Fruit fly (Drosophila melanogaster): ENCODE measurements around the gene CG15536.

Gene CG15536

DNA sequence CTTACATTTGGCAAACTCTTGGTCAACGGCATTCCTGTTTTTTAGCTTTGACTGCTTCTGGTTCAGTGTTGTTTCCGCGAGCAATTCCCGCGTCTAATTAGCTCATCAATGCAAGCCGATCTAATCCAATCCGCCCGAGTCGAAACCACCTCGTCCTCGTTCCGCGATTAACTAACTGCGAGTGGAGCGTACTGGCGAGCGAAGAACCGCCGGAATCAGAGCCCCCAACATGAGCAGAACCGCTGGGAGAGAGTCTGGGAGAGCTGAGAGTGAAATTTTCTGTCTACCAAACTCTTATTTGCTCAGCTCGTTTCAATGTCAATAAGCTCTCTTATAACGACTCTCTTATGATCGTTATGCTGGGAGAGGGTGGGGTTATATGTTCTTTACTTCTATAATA is 25.3 kb upstream of the CG15536 start (continued):
- TF ChIP-seq CG15336 (GFP tag; IDR thresholded peaks at IDR 0.05) = no peak; the same call in 1 of the 2 replicates
- no peak for TF ChIP-seq fd59A (GFP tag; optimal IDR thresholded peaks at IDR 0.05)
- no peak for TF ChIP-seq dac (GFP tag; optimal IDR thresholded peaks at IDR 0.05)
- TF ChIP-seq CG31627 (GFP tag; optimal IDR thresholded peaks at IDR 0.05) = peak; percentile 7
- TF ChIP-seq CG6808 (GFP tag; optimal IDR thresholded peaks at IDR 0.05) = peak; percentile 30
- TF ChIP-seq CG9139 (GFP tag; optimal IDR thresholded peaks at IDR 0.05) = peak; percentile 62
- peak; percentile 68 for TF ChIP-seq CG6163 (GFP tag; IDR thresholded peaks at IDR 0.05)

DNA sequence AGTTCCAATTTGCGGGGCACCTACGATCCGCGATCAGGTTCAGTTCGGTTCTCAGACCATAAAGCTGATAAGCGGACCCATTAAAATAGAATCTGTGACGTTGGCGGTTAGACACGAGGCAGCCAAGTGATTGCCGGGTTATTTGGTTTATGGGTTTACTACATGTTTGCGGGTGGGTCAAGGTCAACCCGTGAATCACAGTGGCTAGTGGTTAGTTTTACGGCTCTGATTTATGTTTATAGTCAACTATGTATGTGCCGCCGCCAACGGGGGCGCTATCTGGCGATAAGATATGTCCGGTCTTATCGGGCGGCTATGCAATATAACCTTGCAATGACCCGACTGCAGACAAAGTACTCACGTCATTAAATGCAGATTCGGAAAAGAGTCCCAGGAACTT is 24.5 kb upstream of the CG15536 start:
- TF ChIP-seq svp (GFP tag) (peak; percentile 83), CG11762 (GFP tag; optimal IDR thresholded peaks at IDR 0.05; ENCODE audit: insufficient read depth) (no peak)

DNA sequence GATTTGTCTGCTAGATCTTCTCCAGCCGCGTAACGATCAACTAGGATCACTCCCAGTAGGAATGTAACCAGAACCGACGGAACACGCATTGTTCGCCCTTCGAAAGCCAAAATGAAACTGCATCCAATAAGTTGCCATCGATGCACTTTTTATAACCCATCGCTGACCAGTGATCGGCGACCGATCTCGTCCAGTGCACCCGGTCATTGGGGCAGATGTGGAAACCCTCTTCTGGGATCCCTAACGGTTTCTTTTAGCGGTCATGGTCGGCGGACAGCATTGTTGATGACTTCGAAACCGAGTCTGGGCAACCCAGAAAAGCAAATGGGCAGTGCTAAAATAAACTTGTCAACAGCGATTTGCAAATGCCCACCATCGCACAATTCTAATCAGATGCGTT is 20.0 kb upstream of the CG15536 start, which contains the start of gene Osi23:
Gene Osi23, minus strand, starts transcription at position 101 of the 400 bp plus-strand sequence.
- TF ChIP-seq CG16779 (tag; optimal IDR thresholded peaks at IDR 0.05) = no peak
- TF ChIP-seq Hr38 (GFP tag; optimal IDR thresholded peaks at IDR 0.05) = no peak
- TF ChIP-seq CG31627 (GFP tag; optimal IDR thresholded peaks at IDR 0.05) = no peak
- TF ChIP-seq Gug (GFP tag; IDR thresholded peaks at IDR 0.05) = no peak
- no peak for TF ChIP-seq spab (GFP tag; optimal IDR thresholded peaks at IDR 0.05)
- TF ChIP-seq eg (GFP tag; IDR thresholded peaks at IDR 0.05) = no peak

DNA sequence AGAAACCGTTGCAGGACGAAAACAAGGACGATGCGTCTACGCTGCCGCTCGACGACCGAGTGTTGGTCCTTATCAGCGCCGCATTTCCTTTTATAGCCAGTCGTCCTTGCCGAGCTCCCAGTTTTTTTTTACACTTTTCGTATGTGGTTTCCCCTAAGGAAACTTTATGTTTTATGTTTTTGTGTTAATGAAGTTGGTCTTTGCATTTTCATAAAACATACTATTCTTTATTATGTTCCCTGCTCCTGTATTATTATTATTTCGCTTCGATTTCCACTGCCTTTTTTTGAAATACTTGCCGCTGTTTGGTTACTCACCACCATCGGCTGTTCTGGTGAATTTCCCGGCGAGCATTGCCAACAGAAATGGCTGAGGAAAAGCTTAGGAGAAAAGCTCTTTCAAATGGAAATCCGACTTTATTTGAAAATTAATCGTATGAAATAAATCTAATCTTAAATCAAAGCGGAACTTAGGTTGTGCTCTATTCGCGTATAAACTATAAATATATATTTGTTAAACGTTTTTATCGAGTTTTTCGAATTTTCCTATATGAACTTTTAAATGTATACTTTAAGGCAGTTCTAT is 18.7 kb upstream of the CG15536 start, which contains the start of gene CG15537:
Gene CG15537, minus strand, starts transcription at position 51 of the 585 bp plus-strand sequence.
- TF ChIP-seq salr (GFP tag; optimal IDR thresholded peaks at IDR 0.05) (no peak), svp (GFP tag) (peak; percentile 17), CG8632 (GFP tag; optimal IDR thresholded peaks at IDR 0.05) (no peak), CG11762 (GFP tag; optimal IDR thresholded peaks at IDR 0.05; ENCODE audit: insufficient read depth) (no peak), ss (GFP tag; optimal IDR thresholded peaks at IDR 0.05) (no peak), achi (GFP tag; optimal IDR thresholded peaks at IDR 0.05) (no peak)

DNA sequence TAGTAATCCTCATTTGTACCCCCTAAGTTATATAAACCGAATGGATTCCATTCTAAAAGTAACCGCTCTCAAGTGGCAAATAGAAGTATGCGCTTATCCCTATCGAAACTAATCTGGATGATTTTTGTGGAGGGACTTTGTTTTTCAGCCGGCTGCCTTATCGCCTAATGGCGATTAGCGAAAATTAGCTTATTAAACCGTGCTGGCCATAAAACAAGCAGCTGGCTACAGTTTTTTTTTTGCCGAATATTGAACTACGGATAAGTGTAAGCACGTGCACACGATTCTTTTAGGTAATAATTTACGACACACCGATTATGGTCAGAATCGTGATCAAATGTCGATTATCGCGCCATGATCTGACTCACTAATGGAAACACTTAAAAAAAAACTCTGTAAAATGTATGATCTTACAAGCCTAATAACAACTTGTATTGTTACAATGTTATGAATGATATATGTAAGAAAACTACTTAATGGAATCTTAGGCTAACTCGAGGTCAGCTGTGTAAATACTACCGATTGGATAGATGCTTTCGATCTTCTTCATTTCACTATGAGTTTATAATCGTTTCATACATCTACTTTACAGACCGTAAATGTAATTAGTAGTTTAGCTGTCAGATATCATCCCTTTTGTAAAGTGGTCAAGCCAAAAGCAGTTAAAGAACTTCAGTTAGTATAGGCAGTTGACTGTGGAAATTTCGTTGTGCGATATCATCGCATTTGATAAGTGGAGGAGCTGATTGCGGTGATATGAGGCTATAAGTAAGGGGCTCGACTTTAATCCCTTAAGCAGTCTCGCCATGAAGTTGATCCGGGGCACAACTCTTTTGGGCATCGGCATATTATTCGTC is 6.5 kb upstream of the CG15536 start, which contains the start of gene CG15534:
Gene CG15534, plus strand, starts transcription at position 807 of the 857 bp plus-strand sequence.
- TF ChIP-seq CG4318 (GFP tag; optimal IDR thresholded peaks at IDR 0.05) = no peak
- peak; percentile 24 for TF ChIP-seq vri (GFP tag; optimal IDR thresholded peaks at IDR 0.05)

DNA sequence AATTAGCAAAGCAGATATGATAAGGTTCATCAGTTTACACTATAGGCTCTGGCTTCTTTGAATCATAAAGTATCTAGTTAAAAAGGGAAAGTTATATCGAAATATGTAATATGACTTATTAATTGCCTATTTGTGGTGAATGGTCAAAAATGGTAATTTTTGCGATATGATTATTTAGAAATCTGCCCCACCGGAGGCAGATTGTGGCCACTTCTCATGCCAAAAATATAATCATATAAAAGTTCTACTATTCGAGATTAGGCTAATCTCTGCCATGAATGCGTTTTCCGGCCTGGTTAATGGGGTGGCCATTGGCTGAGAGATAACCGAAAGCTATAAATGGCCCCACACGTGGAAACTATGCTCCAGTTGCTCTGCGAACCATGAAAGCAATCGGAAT is 3.5 kb upstream of the CG15536 start, which contains the start of gene CG15533:
Gene CG15533, plus strand, starts transcription at position 362 of the 400 bp plus-strand sequence.
- TF ChIP-seq acj6 (GFP tag; optimal IDR thresholded peaks at IDR 0.05) = no peak
- no peak for TF ChIP-seq dac (GFP tag; optimal IDR thresholded peaks at IDR 0.05)
- TF ChIP-seq CG9139 (GFP tag; optimal IDR thresholded peaks at IDR 0.05) = no peak
- TF ChIP-seq Met (GFP tag; optimal IDR thresholded peaks at IDR 0.05) = no peak
- no peak for TF ChIP-seq dsx (GFP tag; optimal IDR thresholded peaks at IDR 0.05; ENCODE audit: poor library complexity, severe bottlenecking)
- TF ChIP-seq Sox14 (GFP tag; optimal IDR thresholded peaks at IDR 0.05) = no peak
- no peak for TF ChIP-seq Ets96B (tag; optimal IDR thresholded peaks at IDR 0.05)
- TF ChIP-seq spab (GFP tag; optimal IDR thresholded peaks at IDR 0.05) = no peak
- no peak for TF ChIP-seq Blimp-1 (GFP tag; optimal IDR thresholded peaks at IDR 0.05)
- no peak for TF ChIP-seq CG11294 (GFP tag; IDR thresholded peaks at IDR 0.05)
- no peak for TF ChIP-seq CG6854 (GFP tag; optimal IDR thresholded peaks at IDR 0.05)
- no peak for TF ChIP-seq OdsH (GFP tag; optimal IDR thresholded peaks at IDR 0.05)
- no peak for TF ChIP-seq cyc (GFP tag; optimal IDR thresholded peaks at IDR 0.05)
- no peak for TF ChIP-seq achi (GFP tag; optimal IDR thresholded peaks at IDR 0.05)
- TF ChIP-seq CG6808 (GFP tag; optimal IDR thresholded peaks at IDR 0.05) = no peak

Measured in whole organism, prepupa.